Worm (Caenorhabditis elegans): ENCODE data around the gene gst-30.

Gene gst-30

ce11 chrII:4974448-4974951 is 39.6 kb upstream of the gst-30 start:
- no peak for TF ChIP-seq B0035.1 (tag; optimal IDR thresholded peaks at IDR 0.05)
- no peak for TF ChIP-seq aptf-3 (GFP tag; IDR thresholded peaks at IDR 0.05)
- TF ChIP-seq C06A6.2 (GFP tag; conservative IDR thresholded peaks at IDR 0.05), result no peak
- TF ChIP-seq F49E8.2 (tag; optimal IDR thresholded peaks at IDR 0.05; ENCODE audit: insufficient read depth), result no peak
- TF ChIP-seq mcd-1 (GFP tag; IDR thresholded peaks at IDR 0.05), result no peak
- TF ChIP-seq let-607 (tag; optimal IDR thresholded peaks at IDR 0.05), result no peak

ce11 chrII:4968863-4969262 is 34.0 kb upstream of the gst-30 start, which contains the start of gene shc-2:
Gene shc-2, plus strand, starts transcription at chrII:4969163.
- TF ChIP-seq bed-1 (GFP tag; IDR thresholded peaks at IDR 0.05) (no peak), nfya-2 (GFP tag; IDR thresholded peaks at IDR 0.05) (no peak), tbp1 (GFP tag; optimal IDR thresholded peaks at IDR 0.05) (no peak), madf-10 (tag; optimal IDR thresholded peaks at IDR 0.05) (no peak), F33H1.4 (GFP tag; IDR thresholded peaks at IDR 0.05) (no peak), let-607 (tag; optimal IDR thresholded peaks at IDR 0.05) (no peak), snpc-1.1 (tag; optimal IDR thresholded peaks at IDR 0.05; ENCODE audit: insufficient read depth) (no peak), mel-28 (tag; optimal IDR thresholded peaks at IDR 0.05; ENCODE audit: borderline replicate concordance) (no peak), zfh-2 (GFP tag; conservative IDR thresholded peaks at IDR 0.05) (no peak), sdz-38 (tag; optimal IDR thresholded peaks at IDR 0.05) (no peak), F10E7.11 (tag; optimal IDR thresholded peaks at IDR 0.05) (no peak), athp-1 (tag; optimal IDR thresholded peaks at IDR 0.05) (no peak), cebp-2 (GFP tag; IDR thresholded peaks at IDR 0.05) (no peak)

ce11 chrII:4967636-4968035 is 32.8 kb upstream of the gst-30 start:
- TF ChIP-seq ztf-3 (GFP tag; optimal IDR thresholded peaks at IDR 0.05) (no peak), D2030.7 (GFP tag; IDR thresholded peaks at IDR 0.05) (no peak), madf-3 (GFP tag; IDR thresholded peaks at IDR 0.05) (no peak), nhr-80 (tag; optimal IDR thresholded peaks at IDR 0.05) (peak; percentile 81), Y53F4B.3 (GFP tag; IDR thresholded peaks at IDR 0.05) (no peak)

ce11 chrII:4966576-4966975 is 31.7 kb upstream of the gst-30 start:
- no peak for TF ChIP-seq ceh-27 (GFP tag; optimal IDR thresholded peaks at IDR 0.05)
- no peak for TF ChIP-seq let-607 (tag; optimal IDR thresholded peaks at IDR 0.05)
- no peak for TF ChIP-seq rcor-1 (GFP tag; IDR thresholded peaks at IDR 0.05)
- TF ChIP-seq xnd-1 (tag; optimal IDR thresholded peaks at IDR 0.05), result no peak

DNA sequence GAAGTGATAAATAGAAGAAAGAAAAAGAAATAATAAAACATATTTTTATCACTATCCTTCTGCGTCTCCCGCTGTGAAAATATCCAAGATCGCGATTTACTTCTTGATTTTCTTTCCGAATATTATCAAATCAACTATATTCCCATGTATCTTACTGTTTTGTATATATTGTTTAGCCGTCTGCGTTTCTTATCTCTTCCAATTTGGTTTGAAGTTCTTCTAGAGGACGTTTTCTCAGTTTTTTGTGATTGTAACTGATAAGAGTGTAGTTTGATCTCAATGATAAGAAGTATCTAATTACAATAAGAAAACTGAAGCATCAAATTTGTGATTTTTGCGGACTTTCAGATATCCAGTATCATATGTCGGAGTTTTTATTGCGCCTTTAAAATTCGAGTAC is 25.8 kb upstream of the gst-30 start:
- TF ChIP-seq D2030.7 (GFP tag; IDR thresholded peaks at IDR 0.05) (no peak), nhr-80 (tag; optimal IDR thresholded peaks at IDR 0.05) (peak; percentile 45)

DNA sequence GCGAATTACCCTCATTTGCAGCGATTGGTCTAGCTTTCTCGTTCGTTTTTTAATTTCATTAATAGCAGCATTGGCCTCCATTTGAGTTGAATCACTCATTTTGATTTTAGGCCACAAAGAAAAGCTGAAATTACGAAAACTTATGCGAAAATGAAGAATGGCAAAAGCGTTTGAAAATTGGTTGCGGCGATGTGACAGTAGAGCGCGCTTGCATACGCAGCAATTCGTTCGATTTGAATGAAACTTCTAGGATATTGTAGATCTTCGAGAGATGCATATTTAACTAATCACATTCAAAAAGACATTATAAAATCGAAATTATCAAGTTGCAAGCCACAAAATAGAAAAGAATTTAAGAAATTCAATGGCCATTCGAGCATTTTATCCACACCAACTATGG is 24.9 kb upstream of the gst-30 start, which contains the start of gene ulp-2:
ulp-2 (minus strand) TSS at position 158 of the 400 bp plus-strand sequence.
- peak; percentile 15; the same call in 1 of the 2 replicates for TF ChIP-seq hmg-1.2 (GFP tag; IDR thresholded peaks at IDR 0.05)
- TF ChIP-seq ccch-3 (GFP tag; optimal IDR thresholded peaks at IDR 0.05), result no peak

- TF ChIP-seq pbrm-1 (GFP tag; IDR thresholded peaks at IDR 0.05) (peak; percentile 41; the same call in 1 of the 2 replicates), aptf-2 (GFP tag; conservative IDR thresholded peaks at IDR 0.05) (0 out of 2 replicates have a peak, but pooled peaks have one; percentile 44), efl-1 (GFP tag; optimal IDR thresholded peaks at IDR 0.05) (no peak), sea-2 (GFP tag; IDR thresholded peaks at IDR 0.05) (no peak), T26A5.8 (tag; optimal IDR thresholded peaks at IDR 0.05) (no peak), ztf-6 (GFP tag; IDR thresholded peaks at IDR 0.05) (no peak), ceh-100 (GFP tag; IDR thresholded peaks at IDR 0.05) (peak; percentile 93), F23B12.7 (tag; optimal IDR thresholded peaks at IDR 0.05; ENCODE audit: insufficient read depth) (peak; percentile 85), lin-35 (GFP tag; optimal IDR thresholded peaks at IDR 0.05) (peak in 1 of 3 experiments; percentile 27), mxl-1 (tag; optimal IDR thresholded peaks at IDR 0.05) (no peak), bed-2 (GFP tag; IDR thresholded peaks at IDR 0.05) (no peak), mcd-1 (GFP tag; IDR thresholded peaks at IDR 0.05) (peak; percentile 64), snpc-1.1 (tag; optimal IDR thresholded peaks at IDR 0.05; ENCODE audit: insufficient read depth) (no peak)
Observed at ce11 chrII:4955353-4955752, 20.5 kb upstream of the gst-30 start, which contains the start of gene pbs-3. Gene pbs-3, minus strand, starts transcription at chrII:4955427.

All from whole organism, young adult.